Fruit fly (Drosophila melanogaster) whole organism, embryonic: ENCODE data around the gene Sec3.
A peak's percentile ranks its signal among the peaks of the same experiment; 100 is the strongest.

Experiments used
- ATbp ChIP-seq: fragments of 200-800 bp; sonication (Bioruptor generic); optimal IDR thresholded peaks from 2 replicates; lab custom pipeline; 2017; ENCODE audit warnings: missing biosample characterization, mild to moderate bottlenecking, missing genetic modification characterization, missing genetic modification reagents
- Asciz ChIP-seq: fragments of 200-800 bp; sonication (Bioruptor generic); optimal IDR thresholded peaks from 2 replicates; lab custom pipeline; 2017; ENCODE audit warnings: missing biosample characterization, mild to moderate bottlenecking, missing genetic modification characterization, missing genetic modification reagents
- CG10431 ChIP-seq: fragments of 200-800 bp; sonication (Bioruptor generic); optimal IDR thresholded peaks from 3 replicates; lab custom pipeline; 2018; ENCODE audit warnings: missing biosample characterization, mild to moderate bottlenecking, missing genetic modification characterization
- CG10979 ChIP-seq: fragments of 200-800 bp; sonication (Bioruptor generic); optimal IDR thresholded peaks from 2 replicates; lab custom pipeline; 2018; ENCODE audit warnings: missing biosample characterization, mild to moderate bottlenecking, missing genetic modification characterization, moderate library complexity
- CG1233 ChIP-seq: fragments of 200-800 bp; sonication (Bioruptor generic); optimal IDR thresholded peaks from 4 replicates; lab custom pipeline; 2018; ENCODE audit warnings: missing biosample characterization, mild to moderate bottlenecking, missing genetic modification characterization
- CG1602 ChIP-seq: fragments of 200-800 bp; sonication (Bioruptor generic); optimal IDR thresholded peaks from 3 replicates; lab custom pipeline; 2016; ENCODE audit warnings: missing biosample characterization, missing genetic modification characterization
- CG17359 ChIP-seq: fragments of 200-800 bp; sonication (Bioruptor generic); optimal IDR thresholded peaks from 3 replicates; lab custom pipeline; 2018; ENCODE audit warnings: missing biosample characterization, mild to moderate bottlenecking, missing genetic modification characterization, moderate library complexity
- CG17361 ChIP-seq: fragments of 200-800 bp; sonication (Bioruptor generic); IDR thresholded peaks from 3 replicates; pipeline ENCODE4 v1.3.6; 2022; ENCODE audit warnings: missing biosample characterization, missing genetic modification characterization
- CG2678 ChIP-seq: fragments of 200-800 bp; sonication (Bioruptor generic); optimal IDR thresholded peaks from 3 replicates; lab custom pipeline; 2019; ENCODE audit warnings: missing biosample characterization, mild to moderate bottlenecking, missing genetic modification characterization, moderate library complexity
- CG31441 ChIP-seq: fragments of 200-800 bp; sonication (Bioruptor generic); IDR thresholded peaks from 2 replicates; pipeline ENCODE4 v1.3.6; 2022; ENCODE audit warnings: missing biosample characterization, missing genetic modification characterization
- CG33557 ChIP-seq: fragments of 200-800 bp; sonication (Bioruptor generic); optimal IDR thresholded peaks from 2 replicates; lab custom pipeline; 2019; ENCODE audit warnings: missing biosample characterization, mild to moderate bottlenecking, missing genetic modification characterization, moderate library complexity
- CG3838 ChIP-seq: fragments of 200-800 bp; sonication (Bioruptor generic); optimal IDR thresholded peaks from 3 replicates; lab custom pipeline; 2016; ENCODE audit warnings: missing biosample characterization, missing genetic modification characterization
- CG7839 ChIP-seq: fragments of 200-800 bp; sonication (Bioruptor generic); optimal IDR thresholded peaks from 3 replicates; lab custom pipeline; 2018; ENCODE audit warnings: missing biosample characterization, mild to moderate bottlenecking, missing genetic modification characterization, moderate library complexity
- CG9437 ChIP-seq: fragments of 200-800 bp; sonication (Bioruptor generic); optimal IDR thresholded peaks from 2 replicates; lab custom pipeline; 2018; ENCODE audit warnings: missing biosample characterization, mild to moderate bottlenecking, missing genetic modification characterization
- D19A ChIP-seq: fragments of 200-800 bp; optimal IDR thresholded peaks from 3 replicates; lab custom pipeline; 2019; ENCODE audit warnings: missing biosample characterization, mild to moderate bottlenecking, missing genetic modification characterization, moderate library complexity
- Ets65A ChIP-seq: fragments of 200-800 bp; sonication (Bioruptor generic); peaks from one replicate; lab custom pipeline; 2016; ENCODE audit warnings: missing biosample characterization, missing genetic modification characterization
- Fer3 ChIP-seq: fragments of 200-800 bp; sonication (Bioruptor generic); optimal IDR thresholded peaks from 2 replicates; lab custom pipeline; 2018; ENCODE audit warnings: missing biosample characterization, mild to moderate bottlenecking, missing genetic modification characterization, moderate library complexity
- H2.0 ChIP-seq: fragments of 200-800 bp; sonication (Bioruptor generic); IDR thresholded peaks from 2 replicates; pipeline ENCODE4 v1.3.6; 2022; ENCODE audit warnings: missing biosample characterization, missing genetic modification characterization
- HLHmδ ChIP-seq: fragments of 200-800 bp; sonication (Bioruptor generic); optimal IDR thresholded peaks from 2 replicates; lab custom pipeline; 2018; ENCODE audit warnings: missing biosample characterization, mild to moderate bottlenecking, missing genetic modification characterization, moderate library complexity
- Hr51 ChIP-seq, 2 experiments: fragments of 200-800 bp; sonication (Bioruptor generic); optimal IDR thresholded peaks; 2 replicates in 1 of 2; 3 replicates in 1 of 2; lab custom pipeline; 2016 to 2018; ENCODE audit warnings: missing biosample characterization in 2 of 2, missing genetic modification characterization in 2 of 2, mild to moderate bottlenecking in 1 of 2, moderate library complexity in 1 of 2
- Neu2 ChIP-seq: fragments of 200-800 bp; sonication (Bioruptor generic); optimal IDR thresholded peaks from 3 replicates; lab custom pipeline; 2016; ENCODE audit warnings: missing biosample characterization, missing genetic modification characterization, borderline replicate concordance
- Oli ChIP-seq: fragments of 200-800 bp; sonication (Bioruptor generic); optimal IDR thresholded peaks from 2 replicates; lab custom pipeline; 2018; ENCODE audit warnings: missing biosample characterization, mild to moderate bottlenecking, missing genetic modification characterization, moderate library complexity
- Ravus ChIP-seq: fragments of 200-800 bp; sonication (Bioruptor generic); IDR thresholded peaks from 2 replicates; pipeline ENCODE4 v1.3.6; 2022; ENCODE audit warnings: missing biosample characterization, missing genetic modification characterization
- Sox100B ChIP-seq: fragments of 200-800 bp; sonication (Bioruptor generic); optimal IDR thresholded peaks from 3 replicates; lab custom pipeline; 2018; ENCODE audit warnings: missing biosample characterization, mild to moderate bottlenecking, missing genetic modification characterization
- Ssrp ChIP-seq: fragments of 200-800 bp; sonication (Bioruptor generic); optimal IDR thresholded peaks from 2 replicates; lab custom pipeline; 2018; ENCODE audit warnings: missing biosample characterization, mild to moderate bottlenecking, missing genetic modification characterization, moderate library complexity
- Taf1 ChIP-seq: fragments of 200-800 bp; sonication (Bioruptor generic); IDR thresholded peaks from 2 replicates; pipeline ENCODE4 v1.3.6; 2022; ENCODE audit warnings: missing biosample characterization, missing genetic modification characterization
- Vsx1 ChIP-seq: fragments of 200-800 bp; sonication (Bioruptor generic); optimal IDR thresholded peaks from 2 replicates; lab custom pipeline; 2017; ENCODE audit warnings: missing biosample characterization, mild to moderate bottlenecking, missing genetic modification characterization, missing genetic modification reagents
- Xrp1 ChIP-seq: fragments of 200-800 bp; sonication (Bioruptor generic); IDR thresholded peaks from 2 replicates; pipeline ENCODE4 v1.3.6; 2022; ENCODE audit warnings: missing biosample characterization, missing genetic modification characterization
- ato ChIP-seq: fragments of 200-800 bp; sonication (Bioruptor generic); IDR thresholded peaks from 2 replicates; pipeline ENCODE4 v1.3.6; 2022; ENCODE audit warnings: missing biosample characterization, missing genetic modification characterization; ENCODE audit not compliant: partially characterized antibody
- ci ChIP-seq: fragments of 200-800 bp; sonication (Bioruptor generic); IDR thresholded peaks from 3 replicates; pipeline ENCODE4 v1.3.6; 2022; ENCODE audit warnings: missing biosample characterization, missing genetic modification characterization
- dmrt11E ChIP-seq: fragments of 200-800 bp; sonication (Bioruptor generic); optimal IDR thresholded peaks from 3 replicates; lab custom pipeline; 2018; ENCODE audit warnings: missing biosample characterization, mild to moderate bottlenecking, missing genetic modification characterization, moderate library complexity
- dmrt99B ChIP-seq: fragments of 200-800 bp; sonication (Bioruptor generic); optimal IDR thresholded peaks from 2 replicates; lab custom pipeline; 2018; ENCODE audit warnings: missing biosample characterization, mild to moderate bottlenecking, missing genetic modification characterization, moderate library complexity
- eve ChIP-seq, 2 experiments: fragments of >200 bp; optimal IDR thresholded peaks; 2 replicates each; lab custom pipeline; 2017; ENCODE audit warnings: missing biosample characterization in 2 of 2, missing genetic modification characterization in 2 of 2
- fd96Cb ChIP-seq: fragments of 200-800 bp; sonication (Bioruptor generic); optimal IDR thresholded peaks from 2 replicates; lab custom pipeline; 2018; ENCODE audit warnings: missing biosample characterization, mild to moderate bottlenecking, missing genetic modification characterization, moderate library complexity
- gem ChIP-seq: fragments of 200-800 bp; sonication (Bioruptor generic); optimal IDR thresholded peaks from 2 replicates; lab custom pipeline; 2019; ENCODE audit warnings: missing biosample characterization, mild to moderate bottlenecking, missing genetic modification characterization, moderate library complexity
- grau ChIP-seq: fragments of 200-800 bp; optimal IDR thresholded peaks from 3 replicates; lab custom pipeline; 2019; ENCODE audit warnings: missing biosample characterization, mild to moderate bottlenecking, missing genetic modification characterization, moderate library complexity
- hkb ChIP-seq, 2 experiments: fragments of 200-800 bp in 1 of 2; fragments of >200 bp in 1 of 2; sonication (Bioruptor generic) in 1 of 2; IDR thresholded peaks in 1 of 2; optimal IDR thresholded peaks in 1 of 2; 2 replicates each; pipeline versions ENCODE4 v1.3.6 to Lab custom; 2017 to 2022; ENCODE audit warnings: missing biosample characterization in 1 of 2, missing genetic modification characterization in 1 of 2
- lab ChIP-seq: fragments of 200-800 bp; sonication (Bioruptor generic); optimal IDR thresholded peaks from 3 replicates; lab custom pipeline; 2017; ENCODE audit warnings: missing biosample characterization, missing genetic modification characterization, mild to moderate bottlenecking, moderate library complexity, missing genetic modification reagents
- lola ChIP-seq, 3 experiments: fragments of >200 bp in 2 of 3; fragments of 200-800 bp in 1 of 3; sonication (Bioruptor generic) in 1 of 3; optimal IDR thresholded peaks; 2 replicates each; lab custom pipeline; 2017 to 2019; ENCODE audit warnings: missing biosample characterization in 3 of 3, missing genetic modification characterization in 3 of 3, mild to moderate bottlenecking in 1 of 3, moderate library complexity in 1 of 3
- nerfin-1 ChIP-seq: fragments of 200-800 bp; sonication (Bioruptor generic); optimal IDR thresholded peaks from 3 replicates; lab custom pipeline; 2019; ENCODE audit warnings: missing biosample characterization, mild to moderate bottlenecking, missing genetic modification characterization, moderate library complexity
- pb ChIP-seq: fragments of 200-800 bp; sonication (Bioruptor generic); optimal IDR thresholded peaks from 3 replicates; lab custom pipeline; 2016; ENCODE audit warnings: missing biosample characterization, missing genetic modification characterization
- phol ChIP-seq: fragments of 200-800 bp; sonication (Bioruptor generic); optimal IDR thresholded peaks from 3 replicates; lab custom pipeline; 2018; ENCODE audit warnings: missing biosample characterization, mild to moderate bottlenecking, missing genetic modification characterization, moderate library complexity
- rib ChIP-seq: fragments of 200-800 bp; sonication (Bioruptor generic); IDR thresholded peaks from 2 replicates; pipeline ENCODE4 v1.3.6; 2022; ENCODE audit warnings: missing biosample characterization, missing genetic modification characterization
- row ChIP-seq: fragments of 200-800 bp; sonication (Bioruptor generic); IDR thresholded peaks from 3 replicates; pipeline ENCODE4 v1.3.6; 2022; ENCODE audit warnings: missing biosample characterization, missing genetic modification characterization
- sisA ChIP-seq: fragments of 200-800 bp; sonication (Bioruptor generic); IDR thresholded peaks from 2 replicates; pipeline ENCODE4 v1.3.6; 2022; ENCODE audit warnings: missing biosample characterization, missing genetic modification characterization

Sec3 gene

dm6 chr3L:17458856-17459518, 34.0 kb upstream of the Sec3 start (continued):
- TF ChIP-seq CG3838 (GFP tag; lab: Kevin White, UChicago), result no peak

dm6 chr3L:17457695-17458242, 32.8 kb upstream of the Sec3 start:
- TF ChIP-seq HLHmδ (no peak), phol (tag; lab: Kevin White, UChicago) (peak; percentile 18), Hr51 (GFP tag; optimal IDR thresholded peaks at IDR 0.05; lab: Kevin White, UChicago) (peak in 1 of 2 experiments; percentile 42), Oli (tag; lab: Kevin White, UChicago) (peak; percentile 25), Ravus (GFP tag; lab: Robert Waterston, UW) (no peak), ato (GFP tag; lab: Robert Waterston, UW) (no peak), gem (tag; lab: Kevin White, UChicago) (peak; percentile 51), dmrt11E (tag; lab: Kevin White, UChicago) (peak; percentile 47), CG10431 (GFP tag; lab: Kevin White, UChicago) (peak; percentile 67), lola (GFP tag; optimal IDR thresholded peaks at IDR 0.05; lab: Kevin White, UChicago) (peak in 1 of 3 experiments; percentile 18), eve (GFP tag; optimal IDR thresholded peaks at IDR 0.05; lab: Kevin White, UChicago) (no peak), Taf1 (no peak), rib (GFP tag; lab: Robert Waterston, UW) (no peak), CG2678 (peak; percentile 48), CG1602 (GFP tag; lab: Kevin White, UChicago) (no peak), Neu2 (GFP tag; lab: Kevin White, UChicago) (no peak), Asciz (GFP tag; lab: Kevin White, UChicago) (peak; percentile 12), fd96Cb (tag; lab: Kevin White, UChicago) (peak; percentile 14), D19A (peak; percentile 52), Xrp1 (peak; percentile 62; the same call in 1 of the 2 replicates), CG17361 (GFP tag; lab: Robert Waterston, UW) (peak; percentile 34; the same call in 1 of the 3 replicates), hkb (optimal IDR thresholded peaks at IDR 0.05; lab: Kevin White, UChicago) (no peak), hkb (GFP tag; IDR thresholded peaks at IDR 0.05; lab: Robert Waterston, UW) (peak; percentile 43; the same call in 1 of the 2 replicates), CG33557 (peak; percentile 9), nerfin-1 (tag; lab: Kevin White, UChicago) (peak; percentile 0), Sox100B (GFP tag; lab: Kevin White, UChicago) (peak; percentile 26), Ets65A (GFP tag; lab: Kevin White, UChicago) (peak; percentile 25), Fer3 (tag; lab: Kevin White, UChicago) (no peak), dmrt99B (tag; lab: Kevin White, UChicago) (peak; percentile 38), CG1233 (peak; percentile 17), row (peak; percentile 61), CG10979 (peak; percentile 46), CG9437 (peak; percentile 1), ATbp (GFP tag; lab: Kevin White, UChicago) (peak; percentile 5), grau (tag; lab: Kevin White, UChicago) (peak; percentile 73), Ssrp (peak; percentile 40), pb (no peak), CG17359 (peak; percentile 30), sisA (no peak), CG7839 (tag; lab: Kevin White, UChicago) (peak; percentile 24), ci (GFP tag; lab: Robert Waterston, UW) (0 out of 3 replicates have a peak, but pooled peaks have one; percentile 36), lab (GFP tag; lab: Kevin White, UChicago) (peak; percentile 47), CG31441 (GFP tag; lab: Robert Waterston, UW) (peak; percentile 38; the same call in 1 of the 2 replicates), Vsx1 (GFP tag; lab: Kevin White, UChicago) (no peak), H2.0 (GFP tag; lab: Robert Waterston, UW) (0 out of 2 replicates have a peak, but pooled peaks have one; percentile 3)
